Worm (Caenorhabditis elegans): Measurements from ENCODE around the gene W04H10.2.
"Not testable (repeated sequence)": the region's sequence is repeated elsewhere in the genome, so short reads cannot be mapped to it uniquely, and the experiment has no call there.

Gene W04H10.2

DNA sequence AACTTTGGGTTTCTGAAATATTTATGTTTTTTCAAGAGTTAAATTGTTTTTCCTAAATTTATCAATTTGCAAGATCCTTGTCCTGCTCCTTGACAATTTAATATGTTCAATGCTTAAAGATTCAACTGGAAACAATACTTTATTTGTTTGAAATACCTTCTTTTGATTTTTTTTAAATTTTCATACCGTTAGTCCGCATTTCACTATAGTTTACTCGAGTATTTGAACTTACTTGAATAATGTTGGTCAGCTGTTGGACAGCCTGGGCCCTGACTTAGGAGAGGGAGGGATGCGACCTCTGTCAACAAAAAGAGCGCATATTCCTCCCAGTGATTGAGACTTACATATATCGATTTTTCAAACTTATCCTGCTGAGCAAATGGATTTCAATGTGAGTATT, 666 bp downstream of the W04H10.2 start, which contains the start of gene W04H10.5:
Gene W04H10.5 (plus strand): TSS at position 301 of the 400 bp plus-strand sequence.
- TF ChIP-seq skn-1 (tag; optimal IDR thresholded peaks at IDR 0.05) (no peak), ctbp-1 (GFP tag; IDR thresholded peaks at IDR 0.05) (no peak), fos-1 (tag; optimal IDR thresholded peaks at IDR 0.05) (no peak), T20F7.1 (GFP tag; optimal IDR thresholded peaks at IDR 0.05) (no peak), F26F4.8 (GFP tag; conservative IDR thresholded peaks at IDR 0.05) (no peak), ZK337.2 (GFP tag; IDR thresholded peaks at IDR 0.05) (no peak), madf-5 (GFP tag; IDR thresholded peaks at IDR 0.05) (no peak), dpl-1 (GFP tag; optimal IDR thresholded peaks at IDR 0.05) (no peak), ces-1 (GFP tag; optimal IDR thresholded peaks at IDR 0.05) (no peak), lir-3 (tag; optimal IDR thresholded peaks at IDR 0.05) (no peak), D1046.2 (GFP tag; IDR thresholded peaks at IDR 0.05) (no peak), lin-13 (GFP tag; optimal IDR thresholded peaks at IDR 0.05) (no peak), mdl-1 (tag; optimal IDR thresholded peaks at IDR 0.05) (no peak), lin-38 (GFP tag; IDR thresholded peaks at IDR 0.05) (no peak), unc-130 (GFP tag; optimal IDR thresholded peaks at IDR 0.05) (no peak), ceh-20 (GFP tag; IDR thresholded peaks at IDR 0.05) (no peak), zip-11 (GFP tag; IDR thresholded peaks at IDR 0.05) (no peak)

DNA sequence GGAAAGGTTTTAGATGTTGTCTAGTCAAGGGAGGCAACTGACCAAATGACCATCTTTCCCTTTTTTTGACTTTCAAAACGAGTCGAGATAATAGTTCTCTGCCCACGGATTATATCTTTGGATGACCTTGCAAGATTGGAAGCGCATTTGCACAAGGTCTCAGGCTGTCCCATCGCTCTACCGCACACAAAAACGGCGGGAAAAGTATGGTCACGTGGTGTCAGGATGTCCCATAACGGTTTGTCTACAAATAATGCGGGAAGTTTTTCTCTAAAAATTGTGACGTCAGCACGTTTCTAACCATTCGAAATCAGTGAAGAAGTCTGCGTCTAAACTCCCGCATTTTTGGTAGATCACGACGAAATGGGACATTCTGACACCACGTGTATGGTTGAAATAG, 3.0 kb downstream of the W04H10.2 start, which contains the start of gene W04H10.6:
Gene W04H10.6 (minus strand): TSS at position 101 of the 400 bp plus-strand sequence.
- TF ChIP-seq unc-62 (GFP tag; optimal IDR thresholded peaks at IDR 0.05 in 1 of 2) = peak in 1 of 2 experiments; percentile 10
- TF ChIP-seq unc-62 (tag; optimal IDR thresholded peaks at IDR 0.05) = no peak
- TF ChIP-seq Y75B8A.6 (GFP tag; IDR thresholded peaks at IDR 0.05) = no peak

DNA sequence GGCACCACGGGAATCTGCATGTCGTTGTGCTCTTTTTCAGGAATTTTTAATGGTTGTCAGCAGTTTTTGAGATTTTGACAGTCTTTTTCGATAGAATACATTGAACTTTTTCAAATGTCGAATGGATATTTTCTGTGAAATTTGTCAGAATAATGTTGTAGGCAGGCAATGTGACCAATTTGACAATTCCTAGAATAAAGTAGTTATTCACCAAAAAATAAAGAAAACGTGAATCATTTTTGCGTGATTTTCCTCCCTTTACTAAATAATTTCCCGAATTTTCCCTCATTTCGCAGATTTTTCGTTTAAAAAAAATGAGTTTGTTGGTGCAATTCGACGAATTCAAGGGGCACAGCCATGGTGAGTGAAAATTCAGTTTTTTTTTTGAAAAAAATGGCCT, 3.4 kb downstream of the W04H10.2 start, which contains the start of gene W04H10.1:
Gene W04H10.1 (plus strand): TSS at position 301 of the 400 bp plus-strand sequence.
- TF ChIP-seq nhr-237 (tag; optimal IDR thresholded peaks at IDR 0.05) (no peak), nhr-48 (tag; optimal IDR thresholded peaks at IDR 0.05) (no peak), unc-39 (tag; optimal IDR thresholded peaks at IDR 0.05) (no peak), spr-3 (GFP tag; optimal IDR thresholded peaks at IDR 0.05) (no peak), fos-1 (tag; optimal IDR thresholded peaks at IDR 0.05) (no peak), mxl-3 (GFP tag; optimal IDR thresholded peaks at IDR 0.05) (no peak), hmg-1.1 (GFP tag; IDR thresholded peaks at IDR 0.05) (no peak), snpc-1.2 (GFP tag; IDR thresholded peaks at IDR 0.05) (no peak), Y5F2A.4 (GFP tag; optimal IDR thresholded peaks at IDR 0.05) (no peak), nhr-28 (tag; optimal IDR thresholded peaks at IDR 0.05) (no peak), nhr-102 (tag; optimal IDR thresholded peaks at IDR 0.05) (no peak), jun-1 (tag; optimal IDR thresholded peaks at IDR 0.05) (no peak), zip-11 (GFP tag; IDR thresholded peaks at IDR 0.05) (no peak), nhr-25 (tag; optimal IDR thresholded peaks at IDR 0.05; ENCODE audit: borderline replicate concordance, insufficient read depth) (no peak)

DNA sequence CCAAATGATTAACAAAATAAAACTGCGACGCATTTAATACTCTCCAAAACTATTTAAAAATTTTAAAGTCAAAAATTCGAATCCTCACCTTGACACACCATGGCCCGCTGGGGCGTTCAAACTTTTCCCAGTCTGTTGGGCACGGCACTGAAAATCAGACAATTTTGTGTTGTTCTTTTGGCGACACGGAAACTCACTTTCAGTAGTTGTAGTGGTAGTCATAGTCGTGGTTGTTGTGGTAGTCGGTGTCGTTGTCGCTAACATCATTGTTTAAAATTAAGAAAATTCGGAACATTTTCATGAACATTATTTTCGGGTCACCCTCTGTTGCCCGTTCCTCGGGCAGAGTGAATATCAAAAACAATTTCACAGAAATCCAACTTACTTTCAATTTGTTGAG, 7.0 kb downstream of the W04H10.2 start, which contains the start of gene clec-118:
Gene clec-118 (minus strand): TSS at position 101 of the 400 bp plus-strand sequence.
- TF ChIP-seq zip-2 (tag; optimal IDR thresholded peaks at IDR 0.05); ceh-62 (tag; optimal IDR thresholded peaks at IDR 0.05); ceh-44 (GFP tag; IDR thresholded peaks at IDR 0.05): not testable (repeated sequence)

DNA sequence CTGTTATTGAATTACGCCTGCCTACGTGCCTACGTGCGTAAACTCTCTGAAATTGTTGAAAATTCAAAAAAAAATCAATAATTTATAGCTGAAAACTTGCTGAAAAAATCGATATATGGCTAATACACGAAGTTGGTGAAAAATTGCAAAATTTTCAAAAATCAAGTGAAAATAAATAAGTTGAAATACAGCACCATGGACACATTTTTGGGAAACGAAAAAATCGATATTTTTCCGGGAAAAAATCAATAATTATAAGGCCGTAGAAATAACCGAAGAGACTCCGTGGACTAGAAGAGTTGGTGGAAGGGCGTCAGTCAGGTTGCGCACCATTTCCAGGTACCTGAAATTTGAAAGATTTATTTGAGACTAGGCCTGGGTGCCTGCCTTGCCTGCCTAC, 9.3 kb downstream of the W04H10.2 start:
- TF ChIP-seq aha-1 (tag) (peak; percentile 49), gei-8 (GFP tag; optimal IDR thresholded peaks at IDR 0.05) (no peak), ceh-28 (tag; optimal IDR thresholded peaks at IDR 0.05) (peak; percentile 65)
